Fruit fly (Drosophila melanogaster) whole organism, adult: ENCODE results near the gene CG31549.

Experiments
- CG12768 ChIP-seq: fragments of 200-800 bp; sonication (Bioruptor generic); optimal IDR thresholded peaks from 2 replicates; lab custom pipeline; 2017; ENCODE audit warnings: missing biosample characterization, missing genetic modification characterization, mild to moderate bottlenecking, moderate library complexity, missing genetic modification reagents
- CG1620 ChIP-seq: fragments of 200-800 bp; sonication (Bioruptor generic); optimal IDR thresholded peaks from 2 replicates; lab custom pipeline; 2016; ENCODE audit warnings: missing biosample characterization, missing genetic modification characterization
- CG33017 ChIP-seq: fragments of 200-800 bp; sonication (Bioruptor generic); optimal IDR thresholded peaks from 2 replicates; lab custom pipeline; 2018; ENCODE audit warnings: missing biosample characterization, mild to moderate bottlenecking, missing genetic modification characterization, moderate library complexity
- CG7045 ChIP-seq: fragments of 200-800 bp; sonication (Bioruptor generic); optimal IDR thresholded peaks from 2 replicates; lab custom pipeline; 2017; ENCODE audit warnings: missing biosample characterization, mild to moderate bottlenecking, missing genetic modification characterization
- CG7101 ChIP-seq: fragments of 200-800 bp; sonication (Bioruptor generic); optimal IDR thresholded peaks from 2 replicates; lab custom pipeline; 2018; ENCODE audit warnings: missing biosample characterization, mild to moderate bottlenecking, missing genetic modification characterization, moderate library complexity
- Clk ChIP-seq: fragments of 200-800 bp; sonication (Bioruptor generic); optimal IDR thresholded peaks from 2 replicates; lab custom pipeline; 2017; ENCODE audit warnings: missing biosample characterization, missing genetic modification characterization
- Crg-1 ChIP-seq: fragments of 200-800 bp; sonication (Bioruptor generic); optimal IDR thresholded peaks from 2 replicates; lab custom pipeline; 2016; ENCODE audit warnings: missing biosample characterization, missing genetic modification characterization
- Hr96 ChIP-seq: fragments of 200-800 bp; sonication (Bioruptor generic); optimal IDR thresholded peaks from 2 replicates; lab custom pipeline; 2016; ENCODE audit warnings: missing biosample characterization, missing genetic modification characterization
- ovo ChIP-seq: fragments of 200-800 bp; sonication (Bioruptor generic); optimal IDR thresholded peaks from 2 replicates; lab custom pipeline; 2016; ENCODE audit warnings: missing biosample characterization, missing genetic modification characterization
- pad ChIP-seq: fragments of 200-800 bp; sonication (Bioruptor generic); optimal IDR thresholded peaks from 3 replicates; lab custom pipeline; 2017; ENCODE audit warnings: missing biosample characterization, missing genetic modification characterization, mild to moderate bottlenecking, moderate library complexity, missing genetic modification reagents

- TF ChIP-seq CG33017 (tag; lab: Kevin White, UChicago) (no peak), pad (peak; percentile 87), CG7045 (no peak), ovo (GFP tag; lab: Kevin White, UChicago) (peak; percentile 9), Hr96 (no peak), CG7101 (tag; lab: Kevin White, UChicago) (no peak), CG1620 (GFP tag; lab: Kevin White, UChicago) (no peak), CG12768 (GFP tag; lab: Kevin White, UChicago) (peak; percentile 9), Clk (GFP tag; lab: Kevin White, UChicago) (no peak), Crg-1 (GFP tag; lab: Kevin White, UChicago) (no peak)
Observed at dm6 chr3R:5669740-5670659, 38.0 kb downstream of the CG31549 start.
